Fruit fly (Drosophila melanogaster): Measurements from ENCODE around the gene vret.
A peak's percentile ranks its signal among the peaks of the same experiment; 100 is the strongest.

vret gene

DNA sequence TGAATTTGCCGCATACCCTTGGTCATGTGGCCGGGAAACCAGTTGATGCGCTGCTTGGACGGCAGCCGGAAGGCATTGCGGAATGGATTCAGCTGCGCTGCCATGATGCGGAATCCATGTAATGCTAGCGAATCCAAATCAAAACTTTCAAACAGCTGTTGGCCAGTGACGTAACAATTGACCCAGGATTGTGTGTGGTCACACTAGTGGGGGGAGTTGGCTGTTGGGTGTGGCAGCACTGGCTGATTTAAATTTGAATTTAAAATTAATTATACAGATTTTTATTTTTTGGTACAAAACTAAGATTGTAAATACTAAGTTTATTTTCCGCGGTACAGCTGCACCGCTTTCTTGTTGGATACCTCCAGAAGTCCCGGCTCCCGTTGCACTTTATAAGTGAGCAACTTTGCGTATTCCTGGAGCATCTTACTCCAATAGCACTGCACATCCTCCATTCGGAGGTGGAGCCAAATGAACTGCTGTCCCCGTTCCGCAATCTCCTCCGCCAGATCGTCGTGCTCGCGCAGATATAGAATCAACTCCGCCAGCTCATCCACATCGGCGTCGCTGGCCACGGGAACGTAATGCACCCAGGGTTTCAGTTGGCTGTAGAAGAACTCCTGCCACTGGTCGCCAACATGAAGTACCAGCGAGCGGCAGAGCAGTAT, 2.2 kb upstream of the vret start, which contains the start of gene CG17141 (continued):
- TF ChIP-seq pros (GFP tag; optimal IDR thresholded peaks at IDR 0.05) (no peak), CG11695 (GFP tag; IDR thresholded peaks at IDR 0.05) (0 out of 3 replicates have a peak, but pooled peaks have one; percentile 13), CG6689 (GFP tag; IDR thresholded peaks at IDR 0.05) (no peak), CG9437 (GFP tag; optimal IDR thresholded peaks at IDR 0.05) (no peak), B-H1 (GFP tag; IDR thresholded peaks at IDR 0.05) (no peak), Aef1 (GFP tag; IDR thresholded peaks at IDR 0.05) (no peak), Dp (GFP tag; optimal IDR thresholded peaks at IDR 0.05) (peak; percentile 97), odd (GFP tag; optimal IDR thresholded peaks at IDR 0.05) (no peak), CG11723 (GFP tag; optimal IDR thresholded peaks at IDR 0.05) (no peak), eyg (GFP tag; optimal IDR thresholded peaks at IDR 0.05) (no peak), CG2120 (GFP tag; optimal IDR thresholded peaks at IDR 0.05) (no peak), CG6654 (GFP tag; optimal IDR thresholded peaks at IDR 0.05) (no peak), toy (GFP tag; IDR thresholded peaks at IDR 0.05) (no peak), inv (GFP tag; IDR thresholded peaks at IDR 0.05; ENCODE audit: partially characterized antibody) (no peak), HmgZ (tag; optimal IDR thresholded peaks at IDR 0.05) (peak; percentile 55), CG13287 (GFP tag; IDR thresholded peaks at IDR 0.05; ENCODE audit: partially characterized antibody) (peak; percentile 60), fu2 (GFP tag; optimal IDR thresholded peaks at IDR 0.05) (no peak), CG7928 (GFP tag; optimal IDR thresholded peaks at IDR 0.05) (no peak), nmo (GFP tag; optimal IDR thresholded peaks at IDR 0.05) (no peak), sima (GFP tag; optimal IDR thresholded peaks at IDR 0.05) (no peak), HLH4C (GFP tag; IDR thresholded peaks at IDR 0.05; ENCODE audit: partially characterized antibody) (peak; percentile 22; the same call in 1 of the 3 replicates), Ada2b (GFP tag; IDR thresholded peaks at IDR 0.05) (no peak), CG7963 (GFP tag; IDR thresholded peaks at IDR 0.05; ENCODE audit: partially characterized antibody) (no peak), Lpt (GFP tag; optimal IDR thresholded peaks at IDR 0.05) (no peak), CG13624 (GFP tag; optimal IDR thresholded peaks at IDR 0.05) (no peak), Mes4 (GFP tag; optimal IDR thresholded peaks at IDR 0.05) (no peak), CG15479 (GFP tag; optimal IDR thresholded peaks at IDR 0.05) (no peak), bcd (GFP tag; optimal IDR thresholded peaks at IDR 0.05) (no peak), BtbVII (GFP tag; optimal IDR thresholded peaks at IDR 0.05) (no peak), CG10366 (GFP tag; IDR thresholded peaks at IDR 0.05) (no peak), cato (GFP tag; optimal IDR thresholded peaks at IDR 0.05; ENCODE audit: borderline replicate concordance) (no peak), tll (GFP tag; optimal IDR thresholded peaks at IDR 0.05) (no peak), sisA (GFP tag; IDR thresholded peaks at IDR 0.05) (no peak), knrl (GFP tag; IDR thresholded peaks at IDR 0.05; ENCODE audit: partially characterized antibody) (peak; percentile 43; the same call in 1 of the 3 replicates), oc (tag; optimal IDR thresholded peaks at IDR 0.05) (no peak), Atf-2 (GFP tag; optimal IDR thresholded peaks at IDR 0.05) (no peak), chif (GFP tag; optimal IDR thresholded peaks at IDR 0.05) (no peak), NFAT (GFP tag; IDR thresholded peaks at IDR 0.05) (no peak), Stat92E (GFP tag; optimal IDR thresholded peaks at IDR 0.05) (no peak), MESR4 (GFP tag; optimal IDR thresholded peaks at IDR 0.05) (peak; percentile 77), CG4707 (GFP tag; optimal IDR thresholded peaks at IDR 0.05) (no peak), peb (GFP tag; IDR thresholded peaks at IDR 0.05) (no peak), CG7987 (GFP tag; optimal IDR thresholded peaks at IDR 0.05) (peak; percentile 41), CG2875 (GFP tag; optimal IDR thresholded peaks at IDR 0.05) (no peak), danr (GFP tag; IDR thresholded peaks at IDR 0.05) (no peak), ab (GFP tag; optimal IDR thresholded peaks at IDR 0.05) (no peak), CG34422 (GFP tag; IDR thresholded peaks at IDR 0.05) (peak; percentile 28; the same call in 1 of the 3 replicates), trh (GFP tag; optimal IDR thresholded peaks at IDR 0.05) (no peak), CG4617 (GFP tag; optimal IDR thresholded peaks at IDR 0.05; ENCODE audit: borderline replicate concordance) (peak; percentile 28)

All from whole organism, embryonic.